Worm (Caenorhabditis elegans) whole organism, early embryonic: ENCODE measurements around the gene nish-1.

Experiments
- F13C5.2 ChIP-seq: sonication (generic microtip); optimal IDR thresholded peaks from 2 replicates; lab custom pipeline; 2017; ENCODE audit warnings: mild to moderate bottlenecking, missing genetic modification characterization, inconsistent platforms, missing compliant biosample characterization
- ama-1 ChIP-seq: fragments of 150-350 bp; optimal IDR thresholded peaks from 2 replicates; lab custom pipeline; 2014
- ceh-13 ChIP-seq: fragments of 200-800 bp; sonication (Bioruptor generic); optimal IDR thresholded peaks from 2 replicates; lab custom pipeline; 2018; ENCODE audit warnings: mild to moderate bottlenecking, missing genetic modification characterization, missing compliant biosample characterization
- ets-7 ChIP-seq: sonication (generic microtip); optimal IDR thresholded peaks from 2 replicates; lab custom pipeline; 2016; ENCODE audit warnings: missing genotype, missing genetic modification characterization, missing compliant biosample characterization
- flt-1 ChIP-seq: fragments of 200-800 bp; sonication (Bioruptor generic); IDR thresholded peaks from 2 replicates; pipeline ENCODE4 v1.3.6; 2022; ENCODE audit warnings: missing genetic modification characterization, missing compliant biosample characterization
- hmbx-1 ChIP-seq: sonication (generic microtip); optimal IDR thresholded peaks from 2 replicates; lab custom pipeline; 2016; ENCODE audit warnings: mild to moderate bottlenecking, missing genetic modification characterization, missing compliant biosample characterization
- hmg-4 ChIP-seq: fragments of 200-800 bp; sonication (Bioruptor generic); optimal IDR thresholded peaks from 2 replicates; lab custom pipeline; 2018; ENCODE audit warnings: mild to moderate bottlenecking, missing genetic modification characterization, missing compliant biosample characterization
- scrt-1 ChIP-seq: fragments of 200-800 bp; sonication (Bioruptor generic); IDR thresholded peaks from 2 replicates; pipeline ENCODE4 v1.3.6; 2022; ENCODE audit warnings: missing genetic modification characterization, missing compliant biosample characterization
- sea-1 ChIP-seq: fragments of 200-800 bp; sonication (Bioruptor generic); conservative IDR thresholded peaks from 2 replicates; pipeline ENCODE4 v1.3.6; 2022; ENCODE audit warnings: missing genetic modification characterization, missing compliant biosample characterization
- tbx-11 ChIP-seq: fragments of 200-800 bp; sonication (Bioruptor generic); IDR thresholded peaks from 2 replicates; pipeline ENCODE4 v1.3.6; 2022; ENCODE audit warnings: missing genetic modification characterization, missing compliant biosample characterization
- tbx-37 ChIP-seq: fragments of 200-800 bp; sonication (Bioruptor generic); conservative IDR thresholded peaks from 2 replicates; pipeline ENCODE4 v1.3.6; 2022; ENCODE audit warnings: missing genetic modification reagents, missing genetic modification characterization, missing compliant biosample characterization
- tra-4 ChIP-seq: sonication (generic microtip); optimal IDR thresholded peaks from 2 replicates; lab custom pipeline; 2017; ENCODE audit warnings: missing genetic modification characterization, missing compliant biosample characterization

ce11 chrIV:10899091-10899490 is 35.0 kb downstream of the nish-1 start, which contains the start of the genes F13E9.9 and F13E9.19:
- TF ChIP-seq hmg-4 (GFP tag; lab: Kevin White, UChicago), result no peak
- no peak for TF ChIP-seq ama-1 (lab: Kevin White, UChicago)
- TF ChIP-seq ceh-13 (GFP tag; lab: Kevin White, UChicago), result no peak
- no peak for TF ChIP-seq ets-7
- no peak for TF ChIP-seq scrt-1
- TF ChIP-seq sea-1 (GFP tag; lab: Robert Waterston, UW), result no peak
- no peak for TF ChIP-seq F13C5.2
- TF ChIP-seq flt-1 (GFP tag; lab: Robert Waterston, UW), result no peak
- TF ChIP-seq tbx-37 (GFP tag; lab: Robert Waterston, UW), result no peak
- no peak for TF ChIP-seq tra-4 (tag; lab: Kevin White, UChicago)
- no peak for TF ChIP-seq hmbx-1 (tag; lab: Kevin White, UChicago)
- no peak for TF ChIP-seq tbx-11 (GFP tag; lab: Robert Waterston, UW)
